Worm (Caenorhabditis elegans) whole organism, L1 larva: Measurements from ENCODE around the gene clec-148.
A peak's percentile ranks its signal among the peaks of the same experiment; 100 is the strongest.

Experiments used
- alr-1 ChIP-seq: fragments of 200-800 bp; sonication (Bioruptor generic); optimal IDR thresholded peaks from 2 replicates; lab custom pipeline; 2018; ENCODE audit warnings: borderline replicate concordance, mild to moderate bottlenecking, missing genetic modification characterization, missing compliant biosample characterization
- dsc-1 ChIP-seq: sonication (generic microtip); optimal IDR thresholded peaks from 2 replicates; lab custom pipeline; 2016; ENCODE audit warnings: mild to moderate bottlenecking, missing genetic modification characterization, missing compliant biosample characterization
- efl-1 ChIP-seq, 4 experiments: fragments of 150-350 bp; optimal IDR thresholded peaks in 3 of 4; peaks in 1 of 4; 1 replicate in 1 of 4; 2 replicates in 3 of 4; lab custom pipeline; 2014; ENCODE audit warnings: missing biosample characterization in 2 of 4, missing genetic modification characterization in 2 of 4, missing genetic modification reagents in 2 of 4
- elt-2 ChIP-seq: sonication (generic microtip); optimal IDR thresholded peaks from 2 replicates; lab custom pipeline; 2016; ENCODE audit warnings: missing genetic modification characterization, mild to moderate bottlenecking, inconsistent platforms, missing compliant biosample characterization, missing genetic modification reagents
- lin-15B ChIP-seq: fragments of 150-350 bp; sonication (generic microtip); optimal IDR thresholded peaks from 3 replicates; lab custom pipeline; 2014; ENCODE audit warnings: missing biosample characterization, missing genetic modification characterization
- nhr-71 ChIP-seq: sonication (generic microtip); optimal IDR thresholded peaks from 2 replicates; lab custom pipeline; 2016; ENCODE audit warnings: mild to moderate bottlenecking, missing genetic modification characterization, moderate library complexity, missing compliant biosample characterization
- skn-1 ChIP-seq: fragments of 150-350 bp; optimal IDR thresholded peaks from 2 replicates; lab custom pipeline; 2014; ENCODE audit warnings: missing biosample characterization, missing genetic modification characterization
- unc-30 ChIP-seq: sonication (generic microtip); optimal IDR thresholded peaks from 2 replicates; lab custom pipeline; 2017; ENCODE audit warnings: missing biosample characterization, missing genetic modification characterization

clec-148 gene

DNA sequence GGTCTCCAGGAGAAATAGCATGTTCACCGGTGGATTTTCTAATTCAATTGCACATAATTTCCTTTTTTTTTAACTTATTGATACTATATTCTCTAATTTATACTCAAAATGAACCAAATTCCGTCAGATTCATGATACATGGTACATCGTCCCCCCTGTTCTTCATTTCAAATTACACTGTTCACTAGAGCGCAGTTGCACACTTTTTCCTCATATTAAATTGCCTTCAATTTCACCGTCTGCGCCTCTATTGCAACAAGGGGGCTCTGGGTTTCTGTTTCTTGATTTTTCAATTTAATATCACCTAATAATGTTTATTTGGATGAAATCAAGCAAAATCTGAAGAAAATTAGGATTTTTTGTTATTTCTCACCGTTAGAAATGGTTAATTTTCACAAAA, 44.0 kb downstream of the clec-148 start (continued):
- TF ChIP-seq dsc-1 (tag; lab: Kevin White, UChicago) (peak; percentile 37), unc-30 (tag; lab: Kevin White, UChicago) (no peak), alr-1 (no peak), skn-1 (tag; lab: Kevin White, UChicago) (peak; percentile 11), lin-15B (peak; percentile 61), nhr-71 (tag; lab: Kevin White, UChicago) (peak; percentile 61)
- TF ChIP-seq, all 84 proteins: peak for 33

DNA sequence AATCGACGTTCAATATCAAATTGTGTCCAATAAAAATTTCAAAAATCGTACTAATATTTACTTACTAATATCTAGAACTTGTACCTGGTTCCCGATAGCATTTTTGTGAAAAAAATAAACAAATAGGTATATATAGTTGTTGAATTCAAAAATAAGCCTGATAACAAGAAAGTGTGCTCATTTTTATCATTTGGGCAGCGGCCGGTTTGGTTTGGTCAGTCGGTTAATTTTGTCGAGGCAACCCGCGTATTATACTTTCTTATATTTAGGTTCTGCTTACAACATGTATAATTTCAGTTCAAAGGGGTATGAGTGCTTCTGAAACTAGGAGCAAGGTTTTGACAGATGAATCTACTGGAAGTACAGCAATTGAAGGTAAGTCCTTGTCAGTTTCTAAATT, 45.0 kb downstream of the clec-148 start, which contains the start of the genes nhr-280 and C29F9.2:
Gene nhr-280 (minus strand): TSS at position 101 of the 400 bp plus-strand sequence.
Gene C29F9.2 (plus strand): TSS at position 298 of the 400 bp plus-strand sequence.
- no peak for TF ChIP-seq efl-1 (optimal IDR thresholded peaks at IDR 0.05; lab: Kevin White, UChicago)
- TF ChIP-seq efl-1 (GFP tag; optimal IDR thresholded peaks at IDR 0.05 in 1 of 2; lab: Kevin White, UChicago): no peak
- TF ChIP-seq elt-2 (tag; lab: Kevin White, UChicago): peak; percentile 23
